Worm (Caenorhabditis elegans) whole organism, L4 larva: Measurements from ENCODE around the gene R13A5.11.

Source experiments
- dmd-6 ChIP-seq: fragments of 200-800 bp; sonication (Bioruptor generic); IDR thresholded peaks from 2 replicates; pipeline ENCODE4 v1.3.6; 2022; ENCODE audit warnings: missing genetic modification reagents, missing genetic modification characterization, missing compliant biosample characterization
- duxl-1 ChIP-seq: sonication (generic microtip); optimal IDR thresholded peaks from 2 replicates; lab custom pipeline; 2016; ENCODE audit warnings: mild to moderate bottlenecking, missing genetic modification characterization, moderate library complexity, missing compliant biosample characterization; ENCODE audit not compliant: poor library complexity
- fos-1 ChIP-seq: fragments of 150-350 bp; optimal IDR thresholded peaks from 2 replicates; lab custom pipeline; 2014; ENCODE audit warnings: missing biosample characterization, missing genetic modification characterization
- gei-8 ChIP-seq: fragments of 200-800 bp; sonication (Bioruptor generic); optimal IDR thresholded peaks from 2 replicates; lab custom pipeline; 2018; ENCODE audit warnings: mild to moderate bottlenecking, missing genetic modification characterization, missing compliant biosample characterization
- madf-9 ChIP-seq: fragments of 200-800 bp; sonication (Bioruptor generic); conservative IDR thresholded peaks from 2 replicates; pipeline ENCODE4 v1.3.6; 2022; ENCODE audit warnings: missing genetic modification reagents, missing genetic modification characterization, missing compliant biosample characterization
- mdl-1 ChIP-seq, 2 experiments: fragments of 150-350 bp in 1 of 2; sonication (generic microtip) in 1 of 2; optimal IDR thresholded peaks; 2 replicates each; lab custom pipeline; 2014 to 2017; ENCODE audit warnings: missing biosample characterization in 2 of 2, missing genetic modification characterization in 2 of 2
- nhr-76 ChIP-seq: fragments of 150-350 bp; optimal IDR thresholded peaks from 2 replicates; lab custom pipeline; 2014; ENCODE audit warnings: missing biosample characterization, missing genetic modification characterization
- pha-4 ChIP-seq, 2 experiments: fragments of 150-350 bp in 1 of 2; fragments of 200-800 bp in 1 of 2; sonication (Bioruptor generic) in 1 of 2; IDR thresholded peaks in 1 of 2; optimal IDR thresholded peaks in 1 of 2; 2 replicates each; pipeline versions ENCODE4 v1.3.6 to Lab custom; 2014 to 2022; ENCODE audit warnings: missing genetic modification characterization in 2 of 2, missing genetic modification reagents in 2 of 2, missing biosample characterization in 1 of 2, missing compliant biosample characterization in 1 of 2
- pqm-1 ChIP-seq: sonication (generic microtip); optimal IDR thresholded peaks from 2 replicates; lab custom pipeline; 2017; ENCODE audit warnings: missing biosample characterization, missing genetic modification characterization
- snpc-1.2 ChIP-seq: fragments of 200-800 bp; sonication (Bioruptor generic); IDR thresholded peaks from 2 replicates; pipeline ENCODE4 v1.3.6; 2022; ENCODE audit warnings: missing genetic modification reagents, missing genetic modification characterization, missing compliant biosample characterization
- zag-1 ChIP-seq: fragments of 150-350 bp; optimal IDR thresholded peaks from 2 replicates; lab custom pipeline; 2014; ENCODE audit warnings: missing biosample characterization, missing genetic modification characterization

DNA sequence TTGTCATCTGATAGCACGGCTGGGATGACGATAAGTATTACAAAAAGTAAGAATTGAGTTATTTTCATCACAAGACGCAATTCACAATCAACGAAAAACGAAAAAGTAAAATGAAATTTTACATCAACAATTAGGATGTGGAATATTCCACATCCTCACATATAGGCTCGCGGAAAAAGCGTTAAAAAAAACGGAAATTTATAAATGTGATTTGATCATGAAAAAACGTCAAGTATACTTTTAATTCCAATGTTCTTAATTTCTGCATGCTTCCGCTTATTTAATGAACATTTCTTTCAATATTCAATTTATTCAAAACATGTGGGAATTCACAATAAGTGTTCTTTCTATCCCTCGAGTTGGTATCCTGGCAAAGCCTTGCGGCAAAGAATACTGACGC lies 15.1 kb upstream of the R13A5.11 start, which contains the start of gene T04A6.3:
- TF ChIP-seq zag-1 (tag; lab: Kevin White, UChicago) (no peak), duxl-1 (tag; lab: Kevin White, UChicago) (no peak), mdl-1 (tag; optimal IDR thresholded peaks at IDR 0.05; lab: Kevin White, UChicago) (no peak), dmd-6 (GFP tag; lab: Robert Waterston, UW) (no peak), gei-8 (GFP tag; lab: Kevin White, UChicago) (no peak), madf-9 (GFP tag; lab: Robert Waterston, UW) (no peak), pha-4 (GFP tag; IDR thresholded peaks at IDR 0.05; lab: Robert Waterston, UW) (no peak), pha-4 (tag; optimal IDR thresholded peaks at IDR 0.05; lab: Kevin White, UChicago) (no peak), fos-1 (tag; lab: Kevin White, UChicago) (no peak), nhr-76 (tag; lab: Kevin White, UChicago) (no peak), pqm-1 (no peak), snpc-1.2 (no peak)
